Fruit fly (Drosophila melanogaster): ENCODE results near the gene BthD.

- no peak for TF ChIP-seq CG34367 (tag; optimal IDR thresholded peaks at IDR 0.05)
- TF ChIP-seq Snoo (tag; optimal IDR thresholded peaks at IDR 0.05): no peak
Observed at dm6 chrX:13635000-13635368, 23.1 kb downstream of the BthD start.
